Fruit fly (Drosophila melanogaster) whole organism, embryonic: ENCODE measurements around the gene CG14642.
A peak's percentile ranks its signal among the peaks of the same experiment; 100 is the strongest.

ENCODE experiments used
- CG11504 ChIP-seq: fragments of 200-800 bp; sonication (Bioruptor generic); optimal IDR thresholded peaks from 3 replicates; lab custom pipeline; 2019; ENCODE audit warnings: missing biosample characterization, mild to moderate bottlenecking, missing genetic modification characterization, moderate library complexity
- CG14667 ChIP-seq: fragments of 200-800 bp; sonication (Bioruptor generic); IDR thresholded peaks from 2 replicates; pipeline ENCODE4 v1.3.6; 2022; ENCODE audit warnings: missing biosample characterization, missing genetic modification characterization
- CG2199 ChIP-seq: fragments of 200-800 bp; sonication (Bioruptor generic); IDR thresholded peaks from 3 replicates; pipeline ENCODE4 v1.3.6; 2022; ENCODE audit warnings: missing biosample characterization, missing genetic modification characterization
- CG42726 ChIP-seq: fragments of 200-800 bp; sonication (Bioruptor generic); IDR thresholded peaks from 2 replicates; pipeline ENCODE4 v1.3.6; 2022; ENCODE audit warnings: missing biosample characterization, missing genetic modification characterization; ENCODE audit not compliant: partially characterized antibody
- CG6765 ChIP-seq: fragments of 200-800 bp; sonication (Bioruptor generic); optimal IDR thresholded peaks from 3 replicates; lab custom pipeline; 2017; ENCODE audit warnings: missing biosample characterization, mild to moderate bottlenecking, missing genetic modification characterization
- CG7745 ChIP-seq: fragments of 200-800 bp; sonication (Bioruptor generic); optimal IDR thresholded peaks from 2 replicates; lab custom pipeline; 2018; ENCODE audit warnings: missing biosample characterization, mild to moderate bottlenecking, missing genetic modification characterization, moderate library complexity
- CG8924 ChIP-seq: fragments of 200-800 bp; optimal IDR thresholded peaks from 3 replicates; lab custom pipeline; 2019; ENCODE audit warnings: missing biosample characterization, mild to moderate bottlenecking, missing genetic modification characterization, moderate library complexity
- D19B ChIP-seq: fragments of 200-800 bp; sonication (Bioruptor generic); optimal IDR thresholded peaks from 2 replicates; lab custom pipeline; 2017; ENCODE audit warnings: missing biosample characterization, mild to moderate bottlenecking, missing genetic modification characterization
- Dp ChIP-seq: fragments of 200-800 bp; sonication (Bioruptor generic); optimal IDR thresholded peaks from 2 replicates; lab custom pipeline; 2018; ENCODE audit warnings: missing biosample characterization, mild to moderate bottlenecking, missing genetic modification characterization, moderate library complexity
- HLHmδ ChIP-seq: fragments of 200-800 bp; sonication (Bioruptor generic); optimal IDR thresholded peaks from 2 replicates; lab custom pipeline; 2018; ENCODE audit warnings: missing biosample characterization, mild to moderate bottlenecking, missing genetic modification characterization, moderate library complexity
- Med ChIP-seq: fragments of 200-800 bp; sonication (Bioruptor generic); peaks from one replicate; lab custom pipeline; 2016; ENCODE audit warnings: missing biosample characterization, missing genetic modification characterization, mild to moderate bottlenecking, inconsistent platforms, moderate library complexity
- crp ChIP-seq, 2 experiments: fragments of 200-800 bp; sonication (Bioruptor generic); optimal IDR thresholded peaks; 2 replicates in 1 of 2; 3 replicates in 1 of 2; lab custom pipeline; 2017; ENCODE audit warnings: missing biosample characterization in 2 of 2, missing genetic modification characterization in 2 of 2, mild to moderate bottlenecking in 1 of 2, moderate library complexity in 1 of 2
- gsb ChIP-seq: fragments of 200-800 bp; sonication (Bioruptor generic); IDR thresholded peaks from 2 replicates; pipeline ENCODE4 v1.3.6; 2022; ENCODE audit warnings: missing biosample characterization, missing genetic modification characterization
- hkb ChIP-seq, 2 experiments: fragments of 200-800 bp in 1 of 2; fragments of >200 bp in 1 of 2; sonication (Bioruptor generic) in 1 of 2; IDR thresholded peaks in 1 of 2; optimal IDR thresholded peaks in 1 of 2; 2 replicates each; pipeline versions ENCODE4 v1.3.6 to Lab custom; 2017 to 2022; ENCODE audit warnings: missing biosample characterization in 1 of 2, missing genetic modification characterization in 1 of 2
- knrl ChIP-seq: fragments of 200-800 bp; sonication (Bioruptor generic); IDR thresholded peaks from 3 replicates; pipeline ENCODE4 v1.3.6; 2022; ENCODE audit warnings: missing biosample characterization, missing genetic modification characterization; ENCODE audit not compliant: partially characterized antibody
- nerfin-1 ChIP-seq: fragments of 200-800 bp; sonication (Bioruptor generic); optimal IDR thresholded peaks from 3 replicates; lab custom pipeline; 2019; ENCODE audit warnings: missing biosample characterization, mild to moderate bottlenecking, missing genetic modification characterization, moderate library complexity
- sc ChIP-seq, 3 experiments: fragments of >200 bp in 2 of 3; fragments of 200-800 bp in 1 of 3; sonication (Bioruptor generic) in 1 of 3; optimal IDR thresholded peaks; 2 replicates in 2 of 3; 3 replicates in 1 of 3; lab custom pipeline; 2017; ENCODE audit warnings: mild to moderate bottlenecking in 1 of 3, missing biosample characterization in 1 of 3, missing genetic modification characterization in 1 of 3, missing genetic modification reagents in 1 of 3

The CG14642 gene

DNA sequence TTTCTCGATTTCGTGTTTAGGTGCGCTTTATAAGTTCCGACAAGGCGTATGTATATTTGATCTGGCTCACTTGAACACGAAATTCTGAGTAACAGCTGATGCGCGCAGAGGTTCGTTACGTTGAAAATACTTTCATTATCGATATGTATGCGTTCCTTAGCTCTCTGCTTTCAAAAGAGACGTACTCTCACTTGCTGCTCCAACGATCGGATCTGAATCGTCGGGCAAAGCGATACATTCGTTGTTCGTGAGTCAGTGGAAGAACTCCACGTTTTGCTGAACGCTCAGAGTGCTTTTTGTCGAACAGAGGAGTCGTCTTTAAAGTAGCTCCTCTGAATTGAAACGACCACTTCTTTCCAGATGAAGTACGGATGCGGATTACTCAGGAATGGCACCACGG is 45.5 kb downstream of the CG14642 start, which contains the start of gene beta-Man (continued):
- TF ChIP-seq CG11504 (tag; lab: Kevin White, UChicago) (no peak), nerfin-1 (tag; lab: Kevin White, UChicago) (no peak), D19B (GFP tag; lab: Kevin White, UChicago) (no peak), CG7745 (tag; lab: Kevin White, UChicago) (no peak), CG42726 (GFP tag; lab: Robert Waterston, UW) (peak; percentile 42; the same call in 1 of the 2 replicates), gsb (no peak), HLHmδ (GFP tag; lab: Kevin White, UChicago) (peak; percentile 11), knrl (GFP tag; lab: Robert Waterston, UW) (peak; percentile 53), Med (GFP tag; lab: Kevin White, UChicago) (peak; percentile 29), CG8924 (tag; lab: Kevin White, UChicago) (no peak), sc (optimal IDR thresholded peaks at IDR 0.05; lab: Kevin White, UChicago) (no peak), sc (GFP tag; optimal IDR thresholded peaks at IDR 0.05; lab: Kevin White, UChicago) (no peak), crp (GFP tag; optimal IDR thresholded peaks at IDR 0.05; lab: Kevin White, UChicago) (peak; percentile 53 to 92), CG2199 (GFP tag; lab: Robert Waterston, UW) (peak; percentile 58; the same call in 1 of the 3 replicates), CG6765 (GFP tag; lab: Kevin White, UChicago) (peak; percentile 19), CG14667 (no peak), hkb (optimal IDR thresholded peaks at IDR 0.05; lab: Kevin White, UChicago) (no peak), hkb (GFP tag; IDR thresholded peaks at IDR 0.05; lab: Robert Waterston, UW) (0 out of 2 replicates have a peak, but pooled peaks have one; percentile 21), Dp (GFP tag; lab: Kevin White, UChicago) (peak; percentile 27)
